Worm (Caenorhabditis elegans) whole organism, L2 larva: ENCODE results near the gene mdh-2.
A peak's percentile ranks its signal among the peaks of the same experiment; 100 is the strongest.

Source experiments
- C34F6.9 ChIP-seq: fragments of 150-350 bp; optimal IDR thresholded peaks from 2 replicates; lab custom pipeline; 2014; ENCODE audit warnings: missing biosample characterization, missing genetic modification characterization
- F13H6.1 ChIP-seq: sonication (generic microtip); optimal IDR thresholded peaks from 2 replicates; lab custom pipeline; 2016; ENCODE audit warnings: missing genetic modification characterization, missing compliant biosample characterization
- R02D3.7 ChIP-seq: fragments of 150-350 bp; optimal IDR thresholded peaks from 2 replicates; lab custom pipeline; 2014; ENCODE audit warnings: missing biosample characterization, missing genetic modification characterization
- Y55F3AM.14 ChIP-seq: fragments of 200-800 bp; sonication (Bioruptor generic); optimal IDR thresholded peaks from 2 replicates; lab custom pipeline; 2018; ENCODE audit warnings: mild to moderate bottlenecking, missing genetic modification characterization, missing compliant biosample characterization
- ZK546.5 ChIP-seq: sonication (generic microtip); optimal IDR thresholded peaks from 2 replicates; lab custom pipeline; 2017; ENCODE audit warnings: missing biosample characterization, missing genetic modification characterization
- alr-1 ChIP-seq: fragments of 150-350 bp; optimal IDR thresholded peaks from 2 replicates; lab custom pipeline; 2014; ENCODE audit warnings: missing biosample characterization, missing genetic modification characterization
- aly-2 ChIP-seq: fragments of 150-350 bp; optimal IDR thresholded peaks from 2 replicates; lab custom pipeline; 2014; ENCODE audit warnings: missing biosample characterization, missing genetic modification characterization
- ama-1 ChIP-seq: fragments of 150-350 bp; optimal IDR thresholded peaks from 2 replicates; lab custom pipeline; 2018; ENCODE audit warnings: inconsistent platforms
- blmp-1 ChIP-seq: sonication (generic microtip); optimal IDR thresholded peaks from 2 replicates; lab custom pipeline; 2017; ENCODE audit warnings: missing genetic modification characterization, mild to moderate bottlenecking, missing compliant biosample characterization, antibody characterized with exemption, moderate library complexity; ENCODE audit not compliant: insufficient read depth
- ceh-16 ChIP-seq: fragments of 150-350 bp; optimal IDR thresholded peaks from 2 replicates; lab custom pipeline; 2014; ENCODE audit warnings: missing biosample characterization, missing genetic modification characterization
- ceh-82 ChIP-seq: fragments of 150-350 bp; optimal IDR thresholded peaks from 2 replicates; lab custom pipeline; 2014; ENCODE audit warnings: missing biosample characterization, missing genetic modification characterization
- crh-2 ChIP-seq: sonication (generic microtip); optimal IDR thresholded peaks from 2 replicates; lab custom pipeline; 2017; ENCODE audit warnings: missing biosample characterization, missing genetic modification characterization
- dmd-4 ChIP-seq: sonication (generic microtip); optimal IDR thresholded peaks from 2 replicates; lab custom pipeline; 2017; ENCODE audit warnings: missing biosample characterization, missing genetic modification characterization
- egl-27 ChIP-seq: sonication (generic microtip); optimal IDR thresholded peaks from 3 replicates; lab custom pipeline; 2017; ENCODE audit warnings: missing biosample characterization, missing genetic modification reagents, missing genetic modification characterization
- elt-1 ChIP-seq: fragments of 150-350 bp; optimal IDR thresholded peaks from 2 replicates; lab custom pipeline; 2014; ENCODE audit warnings: missing biosample characterization, missing genetic modification characterization
- elt-3 ChIP-seq: sonication (generic microtip); optimal IDR thresholded peaks from 2 replicates; lab custom pipeline; 2017; ENCODE audit warnings: missing biosample characterization, missing genetic modification characterization
- fos-1 ChIP-seq: fragments of 150-350 bp; optimal IDR thresholded peaks from 2 replicates; lab custom pipeline; 2014; ENCODE audit warnings: missing biosample characterization, missing genetic modification characterization
- gmeb-1 ChIP-seq: fragments of 150-350 bp; optimal IDR thresholded peaks from 2 replicates; lab custom pipeline; 2014; ENCODE audit warnings: missing biosample characterization, missing genetic modification characterization
- lin-11 ChIP-seq: fragments of 150-350 bp; sonication (generic microtip); optimal IDR thresholded peaks from 2 replicates; lab custom pipeline; 2014; ENCODE audit warnings: missing biosample characterization, missing genetic modification characterization, inconsistent platforms, mixed read lengths
- lin-13 ChIP-seq: fragments of 150-350 bp; optimal IDR thresholded peaks from 2 replicates; lab custom pipeline; 2014; ENCODE audit warnings: missing biosample characterization, missing genetic modification reagents, missing genetic modification characterization
- lin-39 ChIP-seq: fragments of 150-350 bp; optimal IDR thresholded peaks from 2 replicates; lab custom pipeline; 2014; ENCODE audit warnings: missing biosample characterization, missing genetic modification reagents, missing genetic modification characterization
- lsy-2 ChIP-seq, 2 experiments: fragments of 150-350 bp in 1 of 2; sonication (generic microtip) in 1 of 2; optimal IDR thresholded peaks; 2 replicates each; lab custom pipeline; 2014 to 2017; ENCODE audit warnings: missing biosample characterization in 2 of 2, missing genetic modification characterization in 2 of 2
- mab-5 ChIP-seq: fragments of 150-350 bp; optimal IDR thresholded peaks from 2 replicates; lab custom pipeline; 2014; ENCODE audit warnings: missing biosample characterization, missing genetic modification characterization
- mbf-1 ChIP-seq: sonication (generic microtip); optimal IDR thresholded peaks from 2 replicates; lab custom pipeline; 2017; ENCODE audit warnings: missing biosample characterization, missing genetic modification characterization
- mdl-1 ChIP-seq, 2 experiments: fragments of 150-350 bp in 1 of 2; sonication (generic microtip) in 1 of 2; optimal IDR thresholded peaks; 2 replicates each; lab custom pipeline; 2017; ENCODE audit warnings: missing biosample characterization in 2 of 2, missing genetic modification characterization in 2 of 2
- nhr-10 ChIP-seq: sonication (generic microtip); optimal IDR thresholded peaks from 2 replicates; lab custom pipeline; 2017; ENCODE audit warnings: missing biosample characterization, missing genetic modification characterization
- nhr-11 ChIP-seq: fragments of 150-350 bp; optimal IDR thresholded peaks from 2 replicates; lab custom pipeline; 2014; ENCODE audit warnings: missing biosample characterization, missing genetic modification characterization
- nhr-12 ChIP-seq: fragments of 150-350 bp; optimal IDR thresholded peaks from 2 replicates; lab custom pipeline; 2014; ENCODE audit warnings: missing biosample characterization, missing genetic modification characterization
- nhr-129 ChIP-seq: fragments of 150-350 bp; optimal IDR thresholded peaks from 2 replicates; lab custom pipeline; 2014; ENCODE audit warnings: missing biosample characterization, missing genetic modification characterization
- nhr-21 ChIP-seq: fragments of 150-350 bp; optimal IDR thresholded peaks from 2 replicates; lab custom pipeline; 2014; ENCODE audit warnings: missing biosample characterization, missing genetic modification characterization
- nhr-23 ChIP-seq: fragments of 150-350 bp; optimal IDR thresholded peaks from 2 replicates; lab custom pipeline; 2014; ENCODE audit warnings: missing biosample characterization, missing genetic modification reagents, missing genetic modification characterization
- nhr-237 ChIP-seq: fragments of 150-350 bp; optimal IDR thresholded peaks from 2 replicates; lab custom pipeline; 2014; ENCODE audit warnings: missing biosample characterization, missing genetic modification characterization
- nhr-25 ChIP-seq: fragments of 150-350 bp; sonication (generic microtip); optimal IDR thresholded peaks from 3 replicates; lab custom pipeline; 2014; ENCODE audit warnings: missing biosample characterization, missing genetic modification characterization
- nhr-6 ChIP-seq: fragments of 150-350 bp; optimal IDR thresholded peaks from 2 replicates; lab custom pipeline; 2014; ENCODE audit warnings: missing biosample characterization, missing genetic modification characterization
- nhr-77 ChIP-seq: fragments of 150-350 bp; optimal IDR thresholded peaks from 2 replicates; lab custom pipeline; 2014; ENCODE audit warnings: missing biosample characterization, missing genetic modification characterization
- peb-1 ChIP-seq: fragments of 150-350 bp; optimal IDR thresholded peaks from 2 replicates; lab custom pipeline; 2014; ENCODE audit warnings: missing biosample characterization, missing genetic modification characterization
- sem-4 ChIP-seq: fragments of 150-350 bp; optimal IDR thresholded peaks from 2 replicates; lab custom pipeline; 2014; ENCODE audit warnings: missing biosample characterization, missing genetic modification reagents, missing genetic modification characterization
- skn-1 ChIP-seq: sonication (generic microtip); optimal IDR thresholded peaks from 2 replicates; lab custom pipeline; 2017; ENCODE audit warnings: missing biosample characterization, missing genetic modification characterization
- sma-3 ChIP-seq: sonication (generic microtip); optimal IDR thresholded peaks from 2 replicates; lab custom pipeline; 2016; ENCODE audit warnings: missing genetic modification reagents, missing genetic modification characterization, missing compliant biosample characterization
- sma-9 ChIP-seq, 2 experiments: fragments of 150-350 bp in 1 of 2; sonication (generic microtip) in 1 of 2; optimal IDR thresholded peaks; 2 replicates each; lab custom pipeline; 2014 to 2016; ENCODE audit warnings: missing genetic modification characterization in 2 of 2, mild to moderate bottlenecking in 1 of 2, missing biosample characterization in 1 of 2, missing compliant biosample characterization in 1 of 2, missing genetic modification reagents in 1 of 2, moderate library complexity in 1 of 2
- snpc-4 ChIP-seq: fragments of 150-350 bp; optimal IDR thresholded peaks from 2 replicates; lab custom pipeline; 2014; ENCODE audit warnings: missing biosample characterization, missing genetic modification characterization
- unc-39 ChIP-seq: fragments of 150-350 bp; optimal IDR thresholded peaks from 2 replicates; lab custom pipeline; 2014; ENCODE audit warnings: missing biosample characterization, missing genetic modification characterization
- unc-55 ChIP-seq: fragments of 150-350 bp; sonication (generic microtip); optimal IDR thresholded peaks from 3 replicates; lab custom pipeline; 2014; ENCODE audit warnings: missing biosample characterization, missing genetic modification reagents, missing genetic modification characterization
- unc-62 ChIP-seq: fragments of 150-350 bp; optimal IDR thresholded peaks from 2 replicates; lab custom pipeline; 2014; ENCODE audit warnings: missing biosample characterization, missing genetic modification reagents, missing genetic modification characterization
- zag-1 ChIP-seq: fragments of 150-350 bp; optimal IDR thresholded peaks from 2 replicates; lab custom pipeline; 2014; ENCODE audit warnings: missing biosample characterization, missing genetic modification characterization
- ztf-1 ChIP-seq: fragments of 200-800 bp; sonication (Bioruptor generic); conservative IDR thresholded peaks from 2 replicates; pipeline ENCODE4 v1.3.6; 2022; ENCODE audit warnings: missing genetic modification characterization, missing compliant biosample characterization
- ztf-11 ChIP-seq: sonication (generic microtip); optimal IDR thresholded peaks from 2 replicates; lab custom pipeline; 2017; ENCODE audit warnings: missing biosample characterization, missing genetic modification characterization
- ztf-4 ChIP-seq: fragments of 150-350 bp; optimal IDR thresholded peaks from 2 replicates; lab custom pipeline; 2014; ENCODE audit warnings: missing biosample characterization, missing genetic modification characterization

mdh-2 gene

ce11 chrIII:6608101-6608672 is at the start of gene mdh-2, which contains the start of gene F20H11.4:
mdh-2 (minus strand) TSS chrIII:6608106.
F20H11.4 (plus strand) TSS chrIII:6608622.
- peak; percentile 85 for TF ChIP-seq sma-9 (GFP tag; optimal IDR thresholded peaks at IDR 0.05; lab: Kevin White, UChicago)
- TF ChIP-seq sma-9 (tag; optimal IDR thresholded peaks at IDR 0.05; lab: Kevin White, UChicago), result no peak
- no peak for TF ChIP-seq nhr-23 (tag; lab: Kevin White, UChicago)
- TF ChIP-seq lin-13 (GFP tag; lab: Kevin White, UChicago), result peak; percentile 88
- TF ChIP-seq nhr-12 (tag; lab: Kevin White, UChicago), result no peak
- peak; percentile 95 for TF ChIP-seq gmeb-1
- TF ChIP-seq sma-3, result peak; percentile 77
- no peak for TF ChIP-seq nhr-6 (tag; lab: Kevin White, UChicago)
- TF ChIP-seq mdl-1 (tag; optimal IDR thresholded peaks at IDR 0.05; lab: Kevin White, UChicago), result peak in 1 of 2 experiments; percentile 15
- TF ChIP-seq ztf-1 (GFP tag; lab: Robert Waterston, UW), result no peak
- peak; percentile 70 for TF ChIP-seq nhr-25 (tag; lab: Kevin White, UChicago)
- TF ChIP-seq nhr-77 (tag; lab: Kevin White, UChicago), result no peak
- peak; percentile 21 for TF ChIP-seq mab-5 (tag; lab: Kevin White, UChicago)
- TF ChIP-seq alr-1 (tag; lab: Kevin White, UChicago), result no peak
- no peak for TF ChIP-seq elt-1 (tag; lab: Kevin White, UChicago)
- peak; percentile 87 for TF ChIP-seq crh-2 (tag; lab: Kevin White, UChicago)
- TF ChIP-seq unc-62, result no peak
- TF ChIP-seq egl-27 (tag; lab: Kevin White, UChicago), result no peak
- peak; percentile 67 for TF ChIP-seq nhr-21 (tag; lab: Kevin White, UChicago)
- TF ChIP-seq ama-1 (lab: Kevin White, UChicago), result peak; percentile 67
- TF ChIP-seq ztf-11 (tag; lab: Kevin White, UChicago), result no peak
- no peak for TF ChIP-seq dmd-4 (tag; lab: Kevin White, UChicago)
- peak; percentile 55 to 90 for TF ChIP-seq lsy-2 (tag; optimal IDR thresholded peaks at IDR 0.05; lab: Kevin White, UChicago)
- TF ChIP-seq nhr-11 (tag; lab: Kevin White, UChicago), result no peak
- TF ChIP-seq lin-11 (tag; lab: Kevin White, UChicago), result peak; percentile 83
- no peak for TF ChIP-seq skn-1 (tag; lab: Kevin White, UChicago)
- TF ChIP-seq nhr-129 (tag; lab: Kevin White, UChicago), result peak; percentile 81
- TF ChIP-seq F13H6.1 (tag; lab: Kevin White, UChicago), result peak; percentile 66
- TF ChIP-seq lin-39, result no peak
- no peak for TF ChIP-seq R02D3.7
- TF ChIP-seq ztf-4, result peak; percentile 24
- TF ChIP-seq blmp-1, result no peak
- TF ChIP-seq sem-4 (tag; lab: Kevin White, UChicago), result peak; percentile 49
- TF ChIP-seq ceh-16 (tag; lab: Kevin White, UChicago), result no peak
- no peak for TF ChIP-seq unc-39 (tag; lab: Kevin White, UChicago)
- no peak for TF ChIP-seq zag-1
- TF ChIP-seq peb-1 (tag; lab: Kevin White, UChicago), result no peak
- no peak for TF ChIP-seq nhr-237
- TF ChIP-seq mbf-1 (tag; lab: Kevin White, UChicago), result no peak
- TF ChIP-seq snpc-4 (tag; lab: Kevin White, UChicago), result peak; percentile 65
- no peak for TF ChIP-seq elt-3
- no peak for TF ChIP-seq nhr-10 (tag; lab: Kevin White, UChicago)
- TF ChIP-seq fos-1, result peak; percentile 54
- TF ChIP-seq ZK546.5 (tag; lab: Kevin White, UChicago), result peak; percentile 45
- TF ChIP-seq C34F6.9, result peak; percentile 91
- no peak for TF ChIP-seq aly-2
- TF ChIP-seq ceh-82 (tag; lab: Kevin White, UChicago), result peak; percentile 5
- peak; percentile 95 for TF ChIP-seq unc-55 (GFP tag; lab: Kevin White, UChicago)
- no peak for TF ChIP-seq Y55F3AM.14
